Worm (Caenorhabditis elegans) whole organism, midembryonic: ENCODE data around the gene col-127.

Experiments
- T22C8.4 ChIP-seq: fragments of 200-800 bp; sonication (Bioruptor generic); IDR thresholded peaks from 2 replicates; pipeline ENCODE4 v1.3.6; 2022; ENCODE audit warnings: missing genetic modification characterization, missing compliant biosample characterization
- klf-2 ChIP-seq: fragments of 200-800 bp; sonication (Bioruptor generic); conservative IDR thresholded peaks from 2 replicates; pipeline ENCODE4 v1.3.6; 2022; ENCODE audit warnings: missing genetic modification reagents, missing genetic modification characterization, missing compliant biosample characterization
- ref-1 ChIP-seq: fragments of 200-800 bp; sonication (Bioruptor generic); conservative IDR thresholded peaks from 2 replicates; pipeline ENCODE4 v1.3.6; 2022; ENCODE audit warnings: missing genetic modification reagents, missing genetic modification characterization, missing compliant biosample characterization
- ztf-23 ChIP-seq: fragments of 200-800 bp; sonication (Bioruptor generic); IDR thresholded peaks from 2 replicates; pipeline ENCODE4 v1.3.6; 2022; ENCODE audit warnings: missing genetic modification reagents, missing genetic modification characterization, missing compliant biosample characterization

- TF ChIP-seq ztf-23 (GFP tag; lab: Robert Waterston, UW): no peak
- no peak for TF ChIP-seq ref-1
- TF ChIP-seq klf-2: no peak
- TF ChIP-seq T22C8.4: no peak
Observed at ce11 chrIV:11241368-11241767, 24.6 kb downstream of the col-127 start, which contains the start of gene C05C12.6.
